Worm (Caenorhabditis elegans): ENCODE measurements around the gene ZK1251.3.

- no peak for TF ChIP-seq nfya-1 (tag; optimal IDR thresholded peaks at IDR 0.05; ENCODE audit: insufficient read depth)
- TF ChIP-seq R02D3.7 (tag; optimal IDR thresholded peaks at IDR 0.05), result no peak
- TF ChIP-seq aly-2 (tag; optimal IDR thresholded peaks at IDR 0.05), result no peak
- no peak for TF ChIP-seq tbx-2 (tag; optimal IDR thresholded peaks at IDR 0.05)
- no peak for TF ChIP-seq unc-39 (tag; optimal IDR thresholded peaks at IDR 0.05)
- no peak for TF ChIP-seq ama-1 (optimal IDR thresholded peaks at IDR 0.05)
- no peak for TF ChIP-seq nhr-28 (tag; optimal IDR thresholded peaks at IDR 0.05)
- TF ChIP-seq pha-4 (tag; optimal IDR thresholded peaks at IDR 0.05), result no peak
- no peak for TF ChIP-seq nhr-77 (tag; optimal IDR thresholded peaks at IDR 0.05)
- no peak for TF ChIP-seq ceh-16 (tag; optimal IDR thresholded peaks at IDR 0.05)
- TF ChIP-seq elt-2 (tag; optimal IDR thresholded peaks at IDR 0.05), result no peak
- no peak for TF ChIP-seq nhr-11 (tag; optimal IDR thresholded peaks at IDR 0.05)
These were observed 23.5 kb upstream of the ZK1251.3 start for ce11 chrIV:9659999-9660398.

Measured in whole organism, L3 larva.